Fruit fly (Drosophila melanogaster): ENCODE measurements around the gene SPE.

SPE gene

dm6 chr3R:23713901-23714300 is 27.8 kb downstream of the SPE start (continued):
- TF ChIP-seq CG8765 (GFP tag; IDR thresholded peaks at IDR 0.05) (peak; percentile 51; the same call in 1 of the 2 replicates), C15 (GFP tag; IDR thresholded peaks at IDR 0.05) (no peak), CG9215 (GFP tag; IDR thresholded peaks at IDR 0.05) (peak; percentile 20; the same call in 1 of the 2 replicates), CG7963 (GFP tag; IDR thresholded peaks at IDR 0.05; ENCODE audit: partially characterized antibody) (no peak), Blimp-1 (GFP tag; optimal IDR thresholded peaks at IDR 0.05) (peak; percentile 69), sna (GFP tag; IDR thresholded peaks at IDR 0.05; ENCODE audit: partially characterized antibody) (no peak), jing (GFP tag; optimal IDR thresholded peaks at IDR 0.05) (peak; percentile 29), CG11247 (GFP tag; IDR thresholded peaks at IDR 0.05) (no peak), CG3838 (GFP tag; optimal IDR thresholded peaks at IDR 0.05) (peak; percentile 26), Hr51 (GFP tag; optimal IDR thresholded peaks at IDR 0.05) (peak in 1 of 2 experiments; percentile 77), Mad (GFP tag; optimal IDR thresholded peaks at IDR 0.05) (peak; percentile 62), Elba2 (GFP tag; optimal IDR thresholded peaks at IDR 0.05) (no peak), CG3407 (GFP tag; optimal IDR thresholded peaks at IDR 0.05) (peak; percentile 60), CG13424 (tag; optimal IDR thresholded peaks at IDR 0.05) (peak; percentile 66), CG42726 (GFP tag; IDR thresholded peaks at IDR 0.05; ENCODE audit: partially characterized antibody) (no peak), pum (GFP tag; optimal IDR thresholded peaks at IDR 0.05) (peak; percentile 65), gce (GFP tag; IDR thresholded peaks at IDR 0.05) (peak; percentile 62; the same call in 1 of the 3 replicates), Rx (GFP tag; IDR thresholded peaks at IDR 0.05) (0 out of 2 replicates have a peak, but pooled peaks have one; percentile 13), CG13775 (GFP tag; optimal IDR thresholded peaks at IDR 0.05) (peak; percentile 46), Vsx1 (GFP tag; optimal IDR thresholded peaks at IDR 0.05) (peak; percentile 39), CG17328 (GFP tag; IDR thresholded peaks at IDR 0.05) (peak; percentile 70), Dek (tag; optimal IDR thresholded peaks at IDR 0.05) (peak; percentile 35), CG7987 (GFP tag; optimal IDR thresholded peaks at IDR 0.05) (no peak), mld (GFP tag; IDR thresholded peaks at IDR 0.05; ENCODE audit: partially characterized antibody) (no peak), CG6683 (GFP tag; optimal IDR thresholded peaks at IDR 0.05) (no peak), NC2β (GFP tag; optimal IDR thresholded peaks at IDR 0.05) (peak; percentile 56), Gug (GFP tag; IDR thresholded peaks at IDR 0.05) (peak; percentile 34; the same call in 1 of the 4 replicates), CG32772 (GFP tag; IDR thresholded peaks at IDR 0.05) (peak; percentile 68), CG15514 (GFP tag; optimal IDR thresholded peaks at IDR 0.05) (peak; percentile 2), Dbx (GFP tag; IDR thresholded peaks at IDR 0.05) (no peak), D (optimal IDR thresholded peaks at IDR 0.05) (no peak), D (GFP tag; optimal IDR thresholded peaks at IDR 0.05) (peak; percentile 69), phol (tag; optimal IDR thresholded peaks at IDR 0.05) (peak; percentile 76), BtbVII (GFP tag; optimal IDR thresholded peaks at IDR 0.05) (no peak), CG11560 (tag; IDR thresholded peaks at IDR 0.05) (no peak), CG9797 (GFP tag; optimal IDR thresholded peaks at IDR 0.05) (no peak), hbn (GFP tag; IDR thresholded peaks at IDR 0.05; ENCODE audit: partially characterized antibody) (no peak), Ets65A (GFP tag) (peak; percentile 94), CG15073 (GFP tag; optimal IDR thresholded peaks at IDR 0.05) (no peak), Rfx (GFP tag; IDR thresholded peaks at IDR 0.05) (peak; percentile 33; the same call in 1 of the 2 replicates), ATbp (GFP tag; optimal IDR thresholded peaks at IDR 0.05) (peak; percentile 59), fu2 (GFP tag; optimal IDR thresholded peaks at IDR 0.05) (peak; percentile 7), Side (GFP tag; optimal IDR thresholded peaks at IDR 0.05) (peak; percentile 56), CG7745 (tag; optimal IDR thresholded peaks at IDR 0.05) (no peak), Dll (GFP tag; IDR thresholded peaks at IDR 0.05; ENCODE audit: partially characterized antibody) (no peak), Aef1 (GFP tag; IDR thresholded peaks at IDR 0.05) (0 out of 3 replicates have a peak, but pooled peaks have one; percentile 19), Oli (tag; optimal IDR thresholded peaks at IDR 0.05) (peak; percentile 70), CG12391 (tag; optimal IDR thresholded peaks at IDR 0.05) (peak; percentile 75), NK7.1 (GFP tag; optimal IDR thresholded peaks at IDR 0.05) (no peak), CG4707 (GFP tag; optimal IDR thresholded peaks at IDR 0.05) (peak; percentile 31)
